Fruit fly (Drosophila melanogaster): ENCODE measurements around the gene CG10646.

dm6 chr3L:12533392-12534070 lies 29.8 kb upstream of the CG10646 start, which contains the start of the genes Tsf2 and CG34242:
- TF ChIP-seq psq (optimal IDR thresholded peaks at IDR 0.05) (no peak), insv (optimal IDR thresholded peaks at IDR 0.05) (no peak), ttk (optimal IDR thresholded peaks at IDR 0.05) (no peak)

Measured in Kc167 (cell line).